Fruit fly (Drosophila melanogaster): ENCODE data around the gene CG8475.

- TF ChIP-seq EcR (GFP tag; optimal IDR thresholded peaks at IDR 0.05) (no peak), usp (GFP tag; optimal IDR thresholded peaks at IDR 0.05) (no peak), Dll (optimal IDR thresholded peaks at IDR 0.05) (no peak), psq (optimal IDR thresholded peaks at IDR 0.05) (no peak), pan (optimal IDR thresholded peaks at IDR 0.05) (no peak)
Measured at dm6 chr2L:8204366-8204765, 7.6 kb upstream of the CG8475 start.

Data from whole organism.